Worm (Caenorhabditis elegans) whole organism, L4 larva: ENCODE measurements around the gene Y54E2A.4.

Experiments
- F44E2.7 ChIP-seq: fragments of 200-800 bp; sonication (Bioruptor generic); IDR thresholded peaks from 2 replicates; pipeline ENCODE4 v2.1.2; 2022; ENCODE audit warnings: missing genetic modification characterization, missing compliant biosample characterization
- R02D3.7 ChIP-seq: fragments of 150-350 bp; sonication (generic microtip); optimal IDR thresholded peaks from 3 replicates; lab custom pipeline; 2014; ENCODE audit warnings: missing biosample characterization, missing genetic modification characterization
- Y48G9A.11 ChIP-seq: fragments of 200-800 bp; sonication (Bioruptor generic); IDR thresholded peaks from 2 replicates; pipeline ENCODE4 v1.3.6; 2022; ENCODE audit warnings: missing genetic modification reagents, missing genetic modification characterization, missing compliant biosample characterization
- ZK337.2 ChIP-seq: fragments of 200-800 bp; sonication (Bioruptor generic); IDR thresholded peaks from 2 replicates; pipeline ENCODE4 v1.3.6; 2022; ENCODE audit warnings: missing genetic modification reagents, missing genetic modification characterization, missing compliant biosample characterization
- ZK546.5 ChIP-seq, 2 experiments: sonication (generic microtip); optimal IDR thresholded peaks; 2 replicates each; lab custom pipeline; 2017; ENCODE audit warnings: missing biosample characterization in 2 of 2, missing genetic modification characterization in 2 of 2
- aly-2 ChIP-seq: sonication (generic microtip); optimal IDR thresholded peaks from 2 replicates; lab custom pipeline; 2018; ENCODE audit warnings: missing biosample characterization, missing genetic modification characterization
- attf-4 ChIP-seq: sonication (generic microtip); optimal IDR thresholded peaks from 3 replicates; lab custom pipeline; 2017; ENCODE audit warnings: missing biosample characterization, missing genetic modification characterization
- ceh-20 ChIP-seq: fragments of 200-800 bp; sonication (Bioruptor generic); IDR thresholded peaks from 2 replicates; pipeline ENCODE4 v1.3.6; 2022; ENCODE audit warnings: missing genetic modification reagents, missing genetic modification characterization, missing compliant biosample characterization
- ceh-32 ChIP-seq: sonication (generic microtip); optimal IDR thresholded peaks from 2 replicates; lab custom pipeline; 2016; ENCODE audit warnings: mild to moderate bottlenecking, missing genetic modification characterization, missing compliant biosample characterization; ENCODE audit not compliant: poor library complexity
- ceh-44 ChIP-seq: fragments of 200-800 bp; sonication (Bioruptor generic); IDR thresholded peaks from 2 replicates; pipeline ENCODE4 v1.3.6; 2022; ENCODE audit warnings: missing genetic modification reagents, missing genetic modification characterization, missing compliant biosample characterization
- ceh-62 ChIP-seq: sonication (generic microtip); optimal IDR thresholded peaks from 2 replicates; lab custom pipeline; 2017; ENCODE audit warnings: missing biosample characterization, missing genetic modification characterization
- ceh-82 ChIP-seq: sonication (generic microtip); optimal IDR thresholded peaks from 2 replicates; lab custom pipeline; 2017; ENCODE audit warnings: missing biosample characterization, missing genetic modification characterization
- cey-2 ChIP-seq: sonication (generic microtip); optimal IDR thresholded peaks from 3 replicates; lab custom pipeline; 2017; ENCODE audit warnings: missing genetic modification characterization, mild to moderate bottlenecking, missing compliant biosample characterization, antibody characterized with exemption, borderline replicate concordance; ENCODE audit not compliant: insufficient read depth
- ctbp-1 ChIP-seq: fragments of 200-800 bp; sonication (Bioruptor generic); IDR thresholded peaks from 2 replicates; pipeline ENCODE4 v1.3.6; 2022; ENCODE audit warnings: missing genetic modification reagents, missing genetic modification characterization, missing compliant biosample characterization
- daf-12 ChIP-seq: fragments of 150-350 bp; optimal IDR thresholded peaks from 2 replicates; lab custom pipeline; 2014; ENCODE audit warnings: missing biosample characterization, missing genetic modification reagents, missing genetic modification characterization
- daf-8 ChIP-seq: fragments of 200-800 bp; sonication (Bioruptor generic); IDR thresholded peaks from 2 replicates; pipeline ENCODE4 v1.3.6; 2022; ENCODE audit warnings: missing genetic modification characterization, missing compliant biosample characterization
- dmd-8 ChIP-seq: fragments of 200-800 bp; sonication (Bioruptor generic); IDR thresholded peaks from 2 replicates; pipeline ENCODE4 v1.3.6; 2022; ENCODE audit warnings: missing genetic modification characterization, missing compliant biosample characterization
- dmd-9 ChIP-seq: fragments of 200-800 bp; sonication (Bioruptor generic); IDR thresholded peaks from 2 replicates; pipeline ENCODE4 v1.3.6; 2022; ENCODE audit warnings: missing genetic modification reagents, missing genetic modification characterization, missing compliant biosample characterization
- dpl-1 ChIP-seq: fragments of 150-350 bp; optimal IDR thresholded peaks from 2 replicates; lab custom pipeline; 2014; ENCODE audit warnings: missing biosample characterization, missing genetic modification reagents, missing genetic modification characterization
- duxl-1 ChIP-seq: sonication (generic microtip); optimal IDR thresholded peaks from 2 replicates; lab custom pipeline; 2016; ENCODE audit warnings: mild to moderate bottlenecking, missing genetic modification characterization, moderate library complexity, missing compliant biosample characterization; ENCODE audit not compliant: poor library complexity
- fkh-10 ChIP-seq: fragments of 150-350 bp; optimal IDR thresholded peaks from 2 replicates; lab custom pipeline; 2014; ENCODE audit warnings: missing biosample characterization, missing genetic modification reagents, missing genetic modification characterization
- hmg-1.1 ChIP-seq: fragments of 200-800 bp; sonication (Bioruptor generic); IDR thresholded peaks from 2 replicates; pipeline ENCODE4 v1.3.6; 2022; ENCODE audit warnings: missing genetic modification reagents, missing genetic modification characterization, missing compliant biosample characterization
- lim-7 ChIP-seq: fragments of 200-800 bp; sonication (Bioruptor generic); IDR thresholded peaks from 2 replicates; pipeline ENCODE4 v1.3.6; 2022; ENCODE audit warnings: missing genetic modification characterization, missing compliant biosample characterization
- lin-15B ChIP-seq: fragments of 150-350 bp; sonication (generic microtip); optimal IDR thresholded peaks from 3 replicates; lab custom pipeline; 2014; ENCODE audit warnings: missing biosample characterization, missing genetic modification characterization
- lin-38 ChIP-seq: fragments of 200-800 bp; sonication (Bioruptor generic); IDR thresholded peaks from 2 replicates; pipeline ENCODE4 v1.3.6; 2022; ENCODE audit warnings: missing genetic modification reagents, missing genetic modification characterization, missing compliant biosample characterization
- lin-39 ChIP-seq: fragments of 150-350 bp; optimal IDR thresholded peaks from 2 replicates; lab custom pipeline; 2014; ENCODE audit warnings: missing biosample characterization, missing genetic modification reagents, missing genetic modification characterization
- lsy-2 ChIP-seq, 2 experiments: fragments of 150-350 bp in 1 of 2; sonication (generic microtip) in 1 of 2; optimal IDR thresholded peaks; 2 replicates each; lab custom pipeline; 2014 to 2017; ENCODE audit warnings: missing biosample characterization in 2 of 2, missing genetic modification characterization in 2 of 2
- madf-9 ChIP-seq: fragments of 200-800 bp; sonication (Bioruptor generic); conservative IDR thresholded peaks from 2 replicates; pipeline ENCODE4 v1.3.6; 2022; ENCODE audit warnings: missing genetic modification reagents, missing genetic modification characterization, missing compliant biosample characterization
- mdl-1 ChIP-seq, 2 experiments: fragments of 150-350 bp in 1 of 2; sonication (generic microtip) in 1 of 2; optimal IDR thresholded peaks; 2 replicates each; lab custom pipeline; 2014 to 2017; ENCODE audit warnings: missing biosample characterization in 2 of 2, missing genetic modification characterization in 2 of 2
- mdt-29 ChIP-seq: fragments of 200-800 bp; sonication (Bioruptor generic); IDR thresholded peaks from 2 replicates; pipeline ENCODE4 v1.3.6; 2022; ENCODE audit warnings: missing genetic modification reagents, missing genetic modification characterization, missing compliant biosample characterization
- mep-1 ChIP-seq: fragments of 150-350 bp; sonication (generic microtip); optimal IDR thresholded peaks from 3 replicates; lab custom pipeline; 2014; ENCODE audit warnings: missing biosample characterization, missing genetic modification characterization
- mxl-3 ChIP-seq: fragments of 200-800 bp; sonication (Bioruptor generic); optimal IDR thresholded peaks from 2 replicates; lab custom pipeline; 2018; ENCODE audit warnings: mild to moderate bottlenecking, missing genetic modification characterization, missing compliant biosample characterization
- nhr-10 ChIP-seq: fragments of 150-350 bp; optimal IDR thresholded peaks from 2 replicates; lab custom pipeline; 2014; ENCODE audit warnings: missing biosample characterization, missing genetic modification characterization
- nhr-102 ChIP-seq: sonication (generic microtip); optimal IDR thresholded peaks from 2 replicates; lab custom pipeline; 2016; ENCODE audit warnings: mild to moderate bottlenecking, missing genetic modification characterization, moderate library complexity, missing compliant biosample characterization
- nhr-11 ChIP-seq: fragments of 150-350 bp; optimal IDR thresholded peaks from 2 replicates; lab custom pipeline; 2014; ENCODE audit warnings: missing biosample characterization, missing genetic modification characterization
- nhr-111 ChIP-seq: fragments of 200-800 bp; sonication (Bioruptor generic); optimal IDR thresholded peaks from 2 replicates; lab custom pipeline; 2018; ENCODE audit warnings: mild to moderate bottlenecking, missing genetic modification characterization, missing compliant biosample characterization
- nhr-237 ChIP-seq: sonication (generic microtip); optimal IDR thresholded peaks from 2 replicates; lab custom pipeline; 2017; ENCODE audit warnings: missing biosample characterization, missing genetic modification characterization
- nhr-28 ChIP-seq: fragments of 150-350 bp; optimal IDR thresholded peaks from 2 replicates; lab custom pipeline; 2014; ENCODE audit warnings: missing biosample characterization, missing genetic modification characterization
- nhr-42 ChIP-seq: fragments of 200-800 bp; sonication (Bioruptor generic); IDR thresholded peaks from 2 replicates; pipeline ENCODE4 v1.3.6; 2022; ENCODE audit warnings: missing genetic modification characterization, missing compliant biosample characterization
- nhr-48 ChIP-seq: sonication (generic microtip); optimal IDR thresholded peaks from 2 replicates; lab custom pipeline; 2016; ENCODE audit warnings: mild to moderate bottlenecking, missing genetic modification characterization, missing compliant biosample characterization
- nhr-6 ChIP-seq: fragments of 150-350 bp; optimal IDR thresholded peaks from 2 replicates; lab custom pipeline; 2014; ENCODE audit warnings: missing biosample characterization, missing genetic modification characterization
- nhr-76 ChIP-seq: fragments of 150-350 bp; optimal IDR thresholded peaks from 2 replicates; lab custom pipeline; 2014; ENCODE audit warnings: missing biosample characterization, missing genetic modification characterization
- pqm-1 ChIP-seq: sonication (generic microtip); optimal IDR thresholded peaks from 2 replicates; lab custom pipeline; 2017; ENCODE audit warnings: missing biosample characterization, missing genetic modification characterization
- rbr-2 ChIP-seq: sonication (generic microtip); optimal IDR thresholded peaks from 2 replicates; lab custom pipeline; 2016; ENCODE audit warnings: missing genotype, missing genetic modification characterization, missing compliant biosample characterization
- saeg-2 ChIP-seq: fragments of 200-800 bp; sonication (Bioruptor generic); IDR thresholded peaks from 2 replicates; pipeline ENCODE4 v1.3.6; 2022; ENCODE audit warnings: missing genetic modification reagents, missing genetic modification characterization, missing compliant biosample characterization
- skn-1 ChIP-seq: fragments of 150-350 bp; optimal IDR thresholded peaks from 2 replicates; lab custom pipeline; 2014; ENCODE audit warnings: missing biosample characterization, missing genetic modification characterization
- snpc-1.2 ChIP-seq: fragments of 200-800 bp; sonication (Bioruptor generic); IDR thresholded peaks from 2 replicates; pipeline ENCODE4 v1.3.6; 2022; ENCODE audit warnings: missing genetic modification reagents, missing genetic modification characterization, missing compliant biosample characterization
- spr-1 ChIP-seq: sonication (generic microtip); optimal IDR thresholded peaks from 2 replicates; lab custom pipeline; 2016; ENCODE audit warnings: mild to moderate bottlenecking, missing genetic modification characterization, missing compliant biosample characterization
- unc-39 ChIP-seq: sonication (generic microtip); optimal IDR thresholded peaks from 2 replicates; lab custom pipeline; 2017; ENCODE audit warnings: missing biosample characterization, missing genetic modification characterization
- zag-1 ChIP-seq: fragments of 150-350 bp; optimal IDR thresholded peaks from 2 replicates; lab custom pipeline; 2014; ENCODE audit warnings: missing biosample characterization, missing genetic modification characterization
- zfp-2 ChIP-seq: sonication (generic microtip); optimal IDR thresholded peaks from 2 replicates; lab custom pipeline; 2016; ENCODE audit warnings: mild to moderate bottlenecking, missing genetic modification characterization, missing compliant biosample characterization
- ztf-11 ChIP-seq: fragments of 150-350 bp; optimal IDR thresholded peaks from 2 replicates; lab custom pipeline; 2014; ENCODE audit warnings: missing biosample characterization, missing genetic modification characterization
- ztf-7 ChIP-seq: fragments of 150-350 bp; optimal IDR thresholded peaks from 2 replicates; lab custom pipeline; 2014; ENCODE audit warnings: missing biosample characterization, missing genetic modification characterization

The Y54E2A.4 gene

ce11 chrII:14794935-14795454 is 40.6 kb downstream of the Y54E2A.4 start, which contains the start of gene eif-3.B (continued):
- TF ChIP-seq ZK337.2 (GFP tag; lab: Robert Waterston, UW) (peak; percentile 97), ztf-11 (no peak), daf-12 (no peak), nhr-48 (tag; lab: Kevin White, UChicago) (peak; percentile 63), nhr-28 (tag; lab: Kevin White, UChicago) (peak; percentile 14), R02D3.7 (tag; lab: Kevin White, UChicago) (no peak), lin-39 (tag; lab: Kevin White, UChicago) (no peak), nhr-102 (peak; percentile 72), lin-38 (GFP tag; lab: Robert Waterston, UW) (peak; percentile 85), pqm-1 (tag; lab: Kevin White, UChicago) (no peak), zfp-2 (tag; lab: Kevin White, UChicago) (no peak), dpl-1 (GFP tag; lab: Kevin White, UChicago) (peak; percentile 98), lin-15B (tag; lab: Kevin White, UChicago) (peak; percentile 32), rbr-2 (peak; percentile 83), snpc-1.2 (GFP tag; lab: Robert Waterston, UW) (no peak), nhr-11 (tag; lab: Kevin White, UChicago) (peak; percentile 83), zag-1 (tag; lab: Kevin White, UChicago) (no peak), hmg-1.1 (GFP tag; lab: Robert Waterston, UW) (peak; percentile 77), nhr-42 (GFP tag; lab: Robert Waterston, UW) (peak; percentile 88), attf-4 (tag; lab: Kevin White, UChicago) (no peak), ZK546.5 (tag; optimal IDR thresholded peaks at IDR 0.05; lab: Kevin White, UChicago) (no peak), mep-1 (peak; percentile 89), ztf-7 (tag; lab: Kevin White, UChicago) (peak; percentile 81), ceh-82 (tag; lab: Kevin White, UChicago) (no peak), nhr-10 (no peak), fkh-10 (peak; percentile 67), skn-1 (no peak), daf-8 (GFP tag; lab: Robert Waterston, UW) (no peak), nhr-6 (tag; lab: Kevin White, UChicago) (peak; percentile 92), duxl-1 (tag; lab: Kevin White, UChicago) (peak; percentile 90), madf-9 (GFP tag; lab: Robert Waterston, UW) (peak; percentile 66; the same call in 1 of the 2 replicates), lim-7 (no peak), nhr-237 (tag; lab: Kevin White, UChicago) (no peak), spr-1 (tag; lab: Kevin White, UChicago) (peak; percentile 78), ceh-44 (GFP tag; lab: Robert Waterston, UW) (peak; percentile 70; the same call in 1 of the 2 replicates), unc-39 (tag; lab: Kevin White, UChicago) (no peak), aly-2 (tag; lab: Kevin White, UChicago) (no peak), mdt-29 (no peak), cey-2 (tag; lab: Kevin White, UChicago) (no peak), ceh-62 (tag; lab: Kevin White, UChicago) (no peak), mxl-3 (peak; percentile 64), mdl-1 (tag; optimal IDR thresholded peaks at IDR 0.05; lab: Kevin White, UChicago) (peak in 1 of 2 experiments; percentile 21), ceh-20 (GFP tag; lab: Robert Waterston, UW) (peak; percentile 72; the same call in 1 of the 2 replicates), nhr-111 (GFP tag; lab: Kevin White, UChicago) (no peak), saeg-2 (GFP tag; lab: Robert Waterston, UW) (no peak), lsy-2 (tag; optimal IDR thresholded peaks at IDR 0.05; lab: Kevin White, UChicago) (peak; percentile 59 to 95), dmd-9 (GFP tag; lab: Robert Waterston, UW) (peak; percentile 85), dmd-8 (GFP tag; lab: Robert Waterston, UW) (no peak), ctbp-1 (GFP tag; lab: Robert Waterston, UW) (peak; percentile 75), F44E2.7 (GFP tag; lab: Robert Waterston, UW) (no peak), ceh-32 (tag; lab: Kevin White, UChicago) (peak; percentile 45), nhr-76 (no peak), Y48G9A.11 (GFP tag; lab: Robert Waterston, UW) (peak; percentile 93)
